Fruit fly (Drosophila melanogaster) whole organism, prepupa: ENCODE measurements around the gene Smg5.

Experiments used
- CG10631 ChIP-seq: fragments of 200-800 bp; sonication (Bioruptor generic); optimal IDR thresholded peaks from 2 replicates; lab custom pipeline; 2016; ENCODE audit warnings: missing biosample characterization, missing genetic modification characterization
- CG15336 ChIP-seq: fragments of 200-800 bp; sonication (Bioruptor generic); IDR thresholded peaks from 2 replicates; pipeline ENCODE4 v1.3.6; 2022; ENCODE audit warnings: missing biosample characterization, missing genetic modification characterization
- CG6163 ChIP-seq: fragments of 200-800 bp; sonication (Bioruptor generic); IDR thresholded peaks from 3 replicates; pipeline ENCODE4 v1.3.6; 2022; ENCODE audit warnings: missing biosample characterization, missing genetic modification characterization
- CG8319 ChIP-seq: fragments of 200-800 bp; sonication (Bioruptor generic); optimal IDR thresholded peaks from 3 replicates; lab custom pipeline; 2016; ENCODE audit warnings: missing biosample characterization, missing genetic modification characterization
- Ets21C ChIP-seq: fragments of 200-800 bp; sonication (Bioruptor generic); optimal IDR thresholded peaks from 3 replicates; lab custom pipeline; 2016; ENCODE audit warnings: missing biosample characterization, missing genetic modification characterization
- Ets96B ChIP-seq: fragments of 200-800 bp; optimal IDR thresholded peaks from 2 replicates; lab custom pipeline; 2019; ENCODE audit warnings: missing biosample characterization, mild to moderate bottlenecking, missing genetic modification characterization, moderate library complexity
- Hr38 ChIP-seq: sonication (Bioruptor generic); optimal IDR thresholded peaks from 2 replicates; lab custom pipeline; 2016; ENCODE audit warnings: missing biosample characterization, missing genetic modification characterization
- Met ChIP-seq: fragments of 200-800 bp; sonication (Bioruptor generic); optimal IDR thresholded peaks from 3 replicates; lab custom pipeline; 2016; ENCODE audit warnings: missing biosample characterization, missing genetic modification characterization

DNA sequence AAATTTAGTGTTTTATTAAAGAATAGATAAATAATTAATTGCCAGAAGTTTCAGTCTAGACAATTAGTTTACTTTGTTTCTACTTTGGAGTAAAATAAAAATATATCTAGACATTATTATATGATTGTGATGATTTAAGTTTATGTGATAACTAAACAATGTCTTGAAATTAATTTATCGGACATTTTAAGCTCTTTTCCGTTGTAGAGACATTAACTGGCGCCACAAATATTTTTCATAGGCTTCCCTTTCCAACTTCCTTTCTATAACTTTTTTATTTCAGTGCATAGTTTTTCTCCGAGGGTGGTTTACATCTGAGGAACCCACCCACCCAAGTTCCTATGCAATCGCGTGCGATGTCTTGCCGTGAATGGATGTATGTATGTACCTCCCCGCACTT is 27.8 kb downstream of the Smg5 start:
- no peak for TF ChIP-seq CG6163 (GFP tag; lab: Robert Waterston, UW)
- no peak for TF ChIP-seq CG10631
- TF ChIP-seq Hr38 (GFP tag; lab: Kevin White, UChicago), result no peak
- TF ChIP-seq CG8319 (GFP tag; lab: Kevin White, UChicago), result no peak
- no peak for TF ChIP-seq Met (GFP tag; lab: Kevin White, UChicago)
- no peak for TF ChIP-seq Ets96B (tag; lab: Kevin White, UChicago)
- no peak for TF ChIP-seq CG15336 (GFP tag; lab: Robert Waterston, UW)
- TF ChIP-seq Ets21C (GFP tag; lab: Kevin White, UChicago), result no peak
